Worm (Caenorhabditis elegans): ENCODE results near the gene rog-1.

The rog-1 gene

ce11 chrII:1403056-1403455 lies 28.3 kb upstream of the rog-1 start, which contains the start of the genes Y51H7C.41 and cogc-4:
Gene Y51H7C.41 (plus strand): TSS chrII:1403321.
Gene cogc-4 (plus strand): TSS chrII:1403441.
- TF ChIP-seq ets-5 (GFP tag; IDR thresholded peaks at IDR 0.05) (no peak), lin-14 (GFP tag; optimal IDR thresholded peaks at IDR 0.05) (no peak), nhr-71 (tag; optimal IDR thresholded peaks at IDR 0.05) (no peak), dpl-1 (GFP tag; optimal IDR thresholded peaks at IDR 0.05) (peak in 1 of 3 experiments; percentile 19), efl-1 (optimal IDR thresholded peaks at IDR 0.05) (no peak), efl-1 (GFP tag; optimal IDR thresholded peaks at IDR 0.05 in 1 of 2) (peak in 1 of 2 experiments; percentile 90), mef-2 (tag; optimal IDR thresholded peaks at IDR 0.05) (no peak)

ce11 chrII:1402167-1402619 lies 27.4 kb upstream of the rog-1 start, which contains the start of gene Y51H7C.7:
Gene Y51H7C.7 (plus strand): TSS chrII:1402569.
- no peak for TF ChIP-seq ceh-88 (GFP tag; IDR thresholded peaks at IDR 0.05)
- TF ChIP-seq tbx-2 (tag; optimal IDR thresholded peaks at IDR 0.05): peak; percentile 74
- peak; percentile 54 for TF ChIP-seq grh-1 (GFP tag; IDR thresholded peaks at IDR 0.05)
- TF ChIP-seq ceh-90 (tag; optimal IDR thresholded peaks at IDR 0.05): no peak
- peak; percentile 71 for TF ChIP-seq swsn-7 (tag; optimal IDR thresholded peaks at IDR 0.05)
- TF ChIP-seq ceh-63 (GFP tag; optimal IDR thresholded peaks at IDR 0.05): no peak
- TF ChIP-seq ztf-11 (tag; optimal IDR thresholded peaks at IDR 0.05): peak in 1 of 2 experiments; percentile 57
- no peak for TF ChIP-seq pag-3 (tag; optimal IDR thresholded peaks at IDR 0.05; ENCODE audit: borderline replicate concordance, insufficient read depth)
- TF ChIP-seq nhr-12 (tag; optimal IDR thresholded peaks at IDR 0.05): no peak
- TF ChIP-seq ces-1 (GFP tag; optimal IDR thresholded peaks at IDR 0.05): no peak
- no peak for TF ChIP-seq nhr-85 (tag)
- TF ChIP-seq nhr-19 (GFP tag; conservative IDR thresholded peaks at IDR 0.05): peak; percentile 65
- TF ChIP-seq nhr-90 (tag; optimal IDR thresholded peaks at IDR 0.05; ENCODE audit: poor library complexity): peak; percentile 74
- TF ChIP-seq snpc-4 (tag; optimal IDR thresholded peaks at IDR 0.05): peak; percentile 58
- peak in 2 of 6 experiments; percentile 16 to 49 for TF ChIP-seq elt-3 (tag; optimal IDR thresholded peaks at IDR 0.05)
- TF ChIP-seq pqm-1 (tag; optimal IDR thresholded peaks at IDR 0.05): no peak
- peak; percentile 48 for TF ChIP-seq egl-13 (tag; optimal IDR thresholded peaks at IDR 0.05)
- peak; percentile 56 for TF ChIP-seq isw-1 (GFP tag; IDR thresholded peaks at IDR 0.05)
- peak; percentile 68 for TF ChIP-seq nhr-20 (tag; optimal IDR thresholded peaks at IDR 0.05)
- TF ChIP-seq alr-1 (tag; optimal IDR thresholded peaks at IDR 0.05; ENCODE audit: borderline replicate concordance): no peak
- peak; percentile 74 for TF ChIP-seq snu-23 (GFP tag; optimal IDR thresholded peaks at IDR 0.05)
- TF ChIP-seq aly-2 (tag; optimal IDR thresholded peaks at IDR 0.05): no peak
- TF ChIP-seq unc-98 (GFP tag; IDR thresholded peaks at IDR 0.05): no peak
- no peak for TF ChIP-seq blmp-1 (tag; optimal IDR thresholded peaks at IDR 0.05)
- TF ChIP-seq lsy-2 (tag; optimal IDR thresholded peaks at IDR 0.05): peak in 1 of 2 experiments; percentile 84
- TF ChIP-seq nhr-71 (tag; optimal IDR thresholded peaks at IDR 0.05): no peak
- peak; percentile 69 for TF ChIP-seq xbp-1 (tag; optimal IDR thresholded peaks at IDR 0.05)
- no peak for TF ChIP-seq C34B4.2 (tag; optimal IDR thresholded peaks at IDR 0.05)
- no peak for TF ChIP-seq Y116A8C.19 (tag; optimal IDR thresholded peaks at IDR 0.05; ENCODE audit: borderline replicate concordance)
- no peak for TF ChIP-seq lin-14 (GFP tag; optimal IDR thresholded peaks at IDR 0.05)
- peak; percentile 58 for TF ChIP-seq unc-130 (tag; optimal IDR thresholded peaks at IDR 0.05)
- TF ChIP-seq rnt-1 (tag; optimal IDR thresholded peaks at IDR 0.05): peak; percentile 73
- peak; percentile 7 for TF ChIP-seq fkh-4 (tag; optimal IDR thresholded peaks at IDR 0.05; ENCODE audit: borderline replicate concordance)
- TF ChIP-seq ets-5 (GFP tag; IDR thresholded peaks at IDR 0.05): no peak
- TF ChIP-seq lin-15B (tag; optimal IDR thresholded peaks at IDR 0.05): peak; percentile 45
- TF ChIP-seq unc-62 (GFP tag; optimal IDR thresholded peaks at IDR 0.05): no peak
- TF ChIP-seq ztf-4 (tag; optimal IDR thresholded peaks at IDR 0.05): no peak
- peak; percentile 25 for TF ChIP-seq elt-2 (tag; optimal IDR thresholded peaks at IDR 0.05)
- no peak for TF ChIP-seq egl-27 (tag; optimal IDR thresholded peaks at IDR 0.05)
- no peak for TF ChIP-seq jun-1 (tag; optimal IDR thresholded peaks at IDR 0.05)
- no peak for TF ChIP-seq nhr-77 (tag; optimal IDR thresholded peaks at IDR 0.05)
- peak in 1 of 2 experiments; percentile 31 for TF ChIP-seq mdl-1 (tag; optimal IDR thresholded peaks at IDR 0.05)
- peak; percentile 10 for TF ChIP-seq nhr-11 (tag; optimal IDR thresholded peaks at IDR 0.05)
- no peak for TF ChIP-seq sptf-1 (tag; optimal IDR thresholded peaks at IDR 0.05)
- peak; percentile 22 for TF ChIP-seq fos-1 (tag; optimal IDR thresholded peaks at IDR 0.05)
- peak; percentile 72 to 90 (median 72) for TF ChIP-seq ceh-82 (tag; optimal IDR thresholded peaks at IDR 0.05)
